Worm (Caenorhabditis elegans) whole organism, L4 larva: Measurements from ENCODE around the gene tre-5.

ENCODE experiments used
- F10B5.3 ChIP-seq: sonication (generic microtip); optimal IDR thresholded peaks from 2 replicates; lab custom pipeline; 2016; ENCODE audit warnings: mild to moderate bottlenecking, missing genetic modification characterization, missing compliant biosample characterization
- T26A8.4 ChIP-seq: fragments of 200-800 bp; sonication (Bioruptor generic); IDR thresholded peaks from 2 replicates; pipeline ENCODE4 v1.3.6; 2022; ENCODE audit warnings: missing genetic modification characterization, missing compliant biosample characterization
- ZK546.5 ChIP-seq, 2 experiments: sonication (generic microtip); optimal IDR thresholded peaks; 2 replicates each; lab custom pipeline; 2017; ENCODE audit warnings: missing biosample characterization in 2 of 2, missing genetic modification characterization in 2 of 2
- ama-1 ChIP-seq: fragments of 150-350 bp; optimal IDR thresholded peaks from 2 replicates; lab custom pipeline; 2014; ENCODE audit warnings: inconsistent platforms, mixed read lengths
- arid-1 ChIP-seq: fragments of 200-800 bp; sonication (Bioruptor generic); conservative IDR thresholded peaks from 2 replicates; pipeline ENCODE4 v1.3.6; 2022; ENCODE audit warnings: missing genetic modification reagents, missing genetic modification characterization, missing compliant biosample characterization
- ceh-20 ChIP-seq: fragments of 200-800 bp; sonication (Bioruptor generic); IDR thresholded peaks from 2 replicates; pipeline ENCODE4 v1.3.6; 2022; ENCODE audit warnings: missing genetic modification reagents, missing genetic modification characterization, missing compliant biosample characterization
- ceh-32 ChIP-seq: sonication (generic microtip); optimal IDR thresholded peaks from 2 replicates; lab custom pipeline; 2016; ENCODE audit warnings: mild to moderate bottlenecking, missing genetic modification characterization, missing compliant biosample characterization; ENCODE audit not compliant: poor library complexity
- ctbp-1 ChIP-seq: fragments of 200-800 bp; sonication (Bioruptor generic); IDR thresholded peaks from 2 replicates; pipeline ENCODE4 v1.3.6; 2022; ENCODE audit warnings: missing genetic modification reagents, missing genetic modification characterization, missing compliant biosample characterization
- daf-16 ChIP-seq, 3 experiments: sonication (generic microtip); optimal IDR thresholded peaks; 2 replicates each; lab custom pipeline; 2016 to 2017; ENCODE audit warnings: missing genetic modification characterization in 3 of 3, missing genetic modification reagents in 3 of 3, mild to moderate bottlenecking in 2 of 3, missing compliant biosample characterization in 2 of 3, missing biosample characterization in 1 of 3, moderate library complexity in 1 of 3
- daf-19 ChIP-seq: fragments of 200-800 bp; sonication (Bioruptor generic); conservative IDR thresholded peaks from 2 replicates; pipeline ENCODE4 v1.3.6; 2022; ENCODE audit warnings: missing genetic modification characterization, missing compliant biosample characterization
- daf-8 ChIP-seq: fragments of 200-800 bp; sonication (Bioruptor generic); IDR thresholded peaks from 2 replicates; pipeline ENCODE4 v1.3.6; 2022; ENCODE audit warnings: missing genetic modification characterization, missing compliant biosample characterization
- dmd-6 ChIP-seq: fragments of 200-800 bp; sonication (Bioruptor generic); IDR thresholded peaks from 2 replicates; pipeline ENCODE4 v1.3.6; 2022; ENCODE audit warnings: missing genetic modification reagents, missing genetic modification characterization, missing compliant biosample characterization
- duxl-1 ChIP-seq: sonication (generic microtip); optimal IDR thresholded peaks from 2 replicates; lab custom pipeline; 2016; ENCODE audit warnings: mild to moderate bottlenecking, missing genetic modification characterization, moderate library complexity, missing compliant biosample characterization; ENCODE audit not compliant: poor library complexity
- dve-1 ChIP-seq: sonication (generic microtip); optimal IDR thresholded peaks from 2 replicates; lab custom pipeline; 2017; ENCODE audit warnings: antibody characterized with exemption, mild to moderate bottlenecking, missing genetic modification characterization, missing compliant biosample characterization; ENCODE audit not compliant: insufficient read depth
- hlh-30 ChIP-seq: sonication (generic microtip); optimal IDR thresholded peaks from 2 replicates; lab custom pipeline; 2017; ENCODE audit warnings: antibody characterized with exemption, mild to moderate bottlenecking, missing genetic modification characterization, missing compliant biosample characterization; ENCODE audit not compliant: insufficient read depth
- hmg-1.1 ChIP-seq: fragments of 200-800 bp; sonication (Bioruptor generic); IDR thresholded peaks from 2 replicates; pipeline ENCODE4 v1.3.6; 2022; ENCODE audit warnings: missing genetic modification reagents, missing genetic modification characterization, missing compliant biosample characterization
- lim-7 ChIP-seq: fragments of 200-800 bp; sonication (Bioruptor generic); IDR thresholded peaks from 2 replicates; pipeline ENCODE4 v1.3.6; 2022; ENCODE audit warnings: missing genetic modification characterization, missing compliant biosample characterization
- lin-1 ChIP-seq: fragments of 200-800 bp; sonication (Bioruptor generic); IDR thresholded peaks from 2 replicates; pipeline ENCODE4 v1.3.6; 2022; ENCODE audit warnings: missing genetic modification reagents, missing genetic modification characterization, missing compliant biosample characterization
- lin-13 ChIP-seq: fragments of 150-350 bp; optimal IDR thresholded peaks from 2 replicates; lab custom pipeline; 2014; ENCODE audit warnings: missing biosample characterization, missing genetic modification reagents, missing genetic modification characterization
- madf-9 ChIP-seq: fragments of 200-800 bp; sonication (Bioruptor generic); conservative IDR thresholded peaks from 2 replicates; pipeline ENCODE4 v1.3.6; 2022; ENCODE audit warnings: missing genetic modification reagents, missing genetic modification characterization, missing compliant biosample characterization
- mdl-1 ChIP-seq, 2 experiments: fragments of 150-350 bp in 1 of 2; sonication (generic microtip) in 1 of 2; optimal IDR thresholded peaks; 2 replicates each; lab custom pipeline; 2014 to 2017; ENCODE audit warnings: missing biosample characterization in 2 of 2, missing genetic modification characterization in 2 of 2
- mdt-29 ChIP-seq: fragments of 200-800 bp; sonication (Bioruptor generic); IDR thresholded peaks from 2 replicates; pipeline ENCODE4 v1.3.6; 2022; ENCODE audit warnings: missing genetic modification reagents, missing genetic modification characterization, missing compliant biosample characterization
- mes-2 ChIP-seq: sonication (generic microtip); optimal IDR thresholded peaks from 2 replicates; lab custom pipeline; 2016; ENCODE audit warnings: missing genotype, mild to moderate bottlenecking, missing genetic modification characterization, missing compliant biosample characterization; ENCODE audit not compliant: poor library complexity, severe bottlenecking
- mxl-3 ChIP-seq: fragments of 200-800 bp; sonication (Bioruptor generic); optimal IDR thresholded peaks from 2 replicates; lab custom pipeline; 2018; ENCODE audit warnings: mild to moderate bottlenecking, missing genetic modification characterization, missing compliant biosample characterization
- nhr-102 ChIP-seq: sonication (generic microtip); optimal IDR thresholded peaks from 2 replicates; lab custom pipeline; 2016; ENCODE audit warnings: mild to moderate bottlenecking, missing genetic modification characterization, moderate library complexity, missing compliant biosample characterization
- nhr-11 ChIP-seq: fragments of 150-350 bp; optimal IDR thresholded peaks from 2 replicates; lab custom pipeline; 2014; ENCODE audit warnings: missing biosample characterization, missing genetic modification characterization
- nhr-25 ChIP-seq: sonication (generic microtip); optimal IDR thresholded peaks from 2 replicates; lab custom pipeline; 2017; ENCODE audit warnings: missing genetic modification characterization, mild to moderate bottlenecking, missing compliant biosample characterization, antibody characterized with exemption, moderate library complexity, borderline replicate concordance; ENCODE audit not compliant: insufficient read depth
- nhr-41 ChIP-seq: fragments of 200-800 bp; sonication (Bioruptor generic); IDR thresholded peaks from 2 replicates; pipeline ENCODE4 v1.3.6; 2022; ENCODE audit warnings: missing genetic modification reagents, missing genetic modification characterization, missing compliant biosample characterization
- nhr-48 ChIP-seq: sonication (generic microtip); optimal IDR thresholded peaks from 2 replicates; lab custom pipeline; 2016; ENCODE audit warnings: mild to moderate bottlenecking, missing genetic modification characterization, missing compliant biosample characterization
- nhr-6 ChIP-seq: fragments of 150-350 bp; optimal IDR thresholded peaks from 2 replicates; lab custom pipeline; 2014; ENCODE audit warnings: missing biosample characterization, missing genetic modification characterization
- nhr-77 ChIP-seq: fragments of 150-350 bp; optimal IDR thresholded peaks from 2 replicates; lab custom pipeline; 2014; ENCODE audit warnings: missing biosample characterization, missing genetic modification characterization
- php-3 ChIP-seq: fragments of 200-800 bp; sonication (Bioruptor generic); IDR thresholded peaks from 2 replicates; pipeline ENCODE4 v1.3.6; 2022; ENCODE audit warnings: missing genetic modification reagents, missing genetic modification characterization, missing compliant biosample characterization
- rbr-2 ChIP-seq: sonication (generic microtip); optimal IDR thresholded peaks from 2 replicates; lab custom pipeline; 2016; ENCODE audit warnings: missing genotype, missing genetic modification characterization, missing compliant biosample characterization
- saeg-2 ChIP-seq: fragments of 200-800 bp; sonication (Bioruptor generic); IDR thresholded peaks from 2 replicates; pipeline ENCODE4 v1.3.6; 2022; ENCODE audit warnings: missing genetic modification reagents, missing genetic modification characterization, missing compliant biosample characterization
- set-16 ChIP-seq: fragments of 200-800 bp; sonication (Bioruptor generic); IDR thresholded peaks from 2 replicates; pipeline ENCODE4 v1.3.6; 2022; ENCODE audit warnings: missing genetic modification reagents, missing genetic modification characterization, missing compliant biosample characterization
- spr-1 ChIP-seq: sonication (generic microtip); optimal IDR thresholded peaks from 2 replicates; lab custom pipeline; 2016; ENCODE audit warnings: mild to moderate bottlenecking, missing genetic modification characterization, missing compliant biosample characterization
- spr-3 ChIP-seq: fragments of 200-800 bp; sonication (Bioruptor generic); optimal IDR thresholded peaks from 2 replicates; lab custom pipeline; 2018; ENCODE audit warnings: mild to moderate bottlenecking, missing genetic modification characterization, missing compliant biosample characterization
- tra-1 ChIP-seq: fragments of 200-800 bp; sonication (Bioruptor generic); IDR thresholded peaks from 2 replicates; pipeline ENCODE4 v1.3.6; 2022; ENCODE audit warnings: missing genetic modification reagents, missing genetic modification characterization, missing compliant biosample characterization
- unc-130 ChIP-seq: sonication (generic microtip); optimal IDR thresholded peaks from 2 replicates; lab custom pipeline; 2016; ENCODE audit warnings: missing genetic modification reagents, missing genetic modification characterization, missing compliant biosample characterization
- unc-62 ChIP-seq, 3 experiments: fragments of 150-350 bp in 1 of 3; sonication (generic microtip); optimal IDR thresholded peaks in 2 of 3; peaks in 1 of 3; 1 replicate in 1 of 3; 2 replicates in 2 of 3; lab custom pipeline; 2014 to 2017; ENCODE audit warnings: missing biosample characterization in 3 of 3, missing genetic modification characterization in 3 of 3, missing genetic modification reagents in 3 of 3, missing genotype in 1 of 3
- vab-7 ChIP-seq: fragments of 200-800 bp; sonication (Bioruptor generic); IDR thresholded peaks from 2 replicates; pipeline ENCODE4 v1.3.6; 2022; ENCODE audit warnings: missing genetic modification reagents, missing genetic modification characterization, missing compliant biosample characterization
- zfp-2 ChIP-seq: sonication (generic microtip); optimal IDR thresholded peaks from 2 replicates; lab custom pipeline; 2016; ENCODE audit warnings: mild to moderate bottlenecking, missing genetic modification characterization, missing compliant biosample characterization
- zfp-3 ChIP-seq: fragments of 200-800 bp; sonication (Bioruptor generic); conservative IDR thresholded peaks from 2 replicates; pipeline ENCODE4 v1.3.6; 2022; ENCODE audit warnings: missing genetic modification reagents, missing genetic modification characterization, missing compliant biosample characterization
- zip-2 ChIP-seq: fragments of 150-350 bp; optimal IDR thresholded peaks from 2 replicates; lab custom pipeline; 2014; ENCODE audit warnings: missing biosample characterization, missing genetic modification characterization
- ztf-7 ChIP-seq: fragments of 150-350 bp; optimal IDR thresholded peaks from 2 replicates; lab custom pipeline; 2014; ENCODE audit warnings: missing biosample characterization, missing genetic modification characterization

The tre-5 gene

DNA sequence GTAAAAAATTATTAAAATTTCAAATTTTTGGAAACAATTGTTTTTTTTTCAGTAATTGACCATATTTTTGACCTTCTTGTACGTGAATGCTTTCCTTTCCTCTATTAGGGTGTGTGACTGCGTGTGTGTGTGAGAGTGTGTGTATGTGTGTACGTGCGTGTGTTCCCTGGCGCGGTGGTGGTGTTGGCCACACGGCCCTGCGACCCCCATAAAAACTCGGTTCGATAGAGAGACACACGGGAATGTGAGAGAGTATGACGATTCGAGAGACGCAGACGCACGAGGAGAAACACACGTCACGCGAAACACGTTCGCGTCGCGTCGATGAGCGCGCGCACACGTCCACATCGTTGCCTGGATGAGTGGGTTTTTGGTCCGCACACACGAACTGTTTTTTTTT is 36.3 kb downstream of the tre-5 start (continued):
- peak; percentile 69 for TF ChIP-seq ctbp-1 (GFP tag; lab: Robert Waterston, UW)
- TF ChIP-seq ZK546.5 (tag; optimal IDR thresholded peaks at IDR 0.05; lab: Kevin White, UChicago), result no peak
- peak; percentile 64; the same call in 1 of the 2 replicates for TF ChIP-seq madf-9
- TF ChIP-seq ama-1, result no peak
- no peak for TF ChIP-seq daf-8 (GFP tag; lab: Robert Waterston, UW)
- TF ChIP-seq nhr-41, result peak; percentile 91
- peak; percentile 82; the same call in 1 of the 2 replicates for TF ChIP-seq ceh-20 (GFP tag; lab: Robert Waterston, UW)
- TF ChIP-seq spr-1, result peak; percentile 72
- peak; percentile 48 for TF ChIP-seq nhr-6 (tag; lab: Kevin White, UChicago)
- TF ChIP-seq lin-1, result no peak
- TF ChIP-seq vab-7 (GFP tag; lab: Robert Waterston, UW), result 0 out of 2 replicates have a peak, but pooled peaks have one; percentile 18
- TF ChIP-seq F10B5.3, result no peak
- 0 out of 2 replicates have a peak, but pooled peaks have one; percentile 53 for TF ChIP-seq saeg-2
- TF ChIP-seq set-16, result no peak; the same call in 1 of the 2 replicates
- TF ChIP-seq spr-3 (GFP tag; lab: Kevin White, UChicago), result no peak
- peak; percentile 77 to 97 for TF ChIP-seq mdl-1 (tag; optimal IDR thresholded peaks at IDR 0.05; lab: Kevin White, UChicago)
- TF ChIP-seq unc-62 (GFP tag; optimal IDR thresholded peaks at IDR 0.05 in 1 of 2; lab: Kevin White, UChicago), result peak in 1 of 2 experiments; percentile 99
- TF ChIP-seq unc-62 (tag; optimal IDR thresholded peaks at IDR 0.05; lab: Kevin White, UChicago), result no peak
- peak; percentile 80 for TF ChIP-seq dve-1 (tag; lab: Kevin White, UChicago)
- 0 out of 2 replicates have a peak, but pooled peaks have one; percentile 52 for TF ChIP-seq tra-1 (GFP tag; lab: Robert Waterston, UW)
- TF ChIP-seq zfp-2 (tag; lab: Kevin White, UChicago), result no peak
- TF ChIP-seq nhr-11, result peak; percentile 69
- no peak for TF ChIP-seq daf-19 (GFP tag; lab: Robert Waterston, UW)
- peak; percentile 60 for TF ChIP-seq ztf-7
- peak; percentile 99 for TF ChIP-seq mxl-3
- TF ChIP-seq lin-13, result peak; percentile 45
- TF ChIP-seq mdt-29, result no peak
- TF ChIP-seq nhr-25 (tag; lab: Kevin White, UChicago), result peak; percentile 81
- TF ChIP-seq ceh-32 (tag; lab: Kevin White, UChicago), result no peak
- TF ChIP-seq hmg-1.1, result peak; percentile 83
- peak; percentile 21 for TF ChIP-seq duxl-1 (tag; lab: Kevin White, UChicago)
- peak in 1 of 2 experiments; percentile 30 for TF ChIP-seq daf-16 (GFP tag; optimal IDR thresholded peaks at IDR 0.05; lab: Kevin White, UChicago)
- TF ChIP-seq daf-16 (tag; optimal IDR thresholded peaks at IDR 0.05; lab: Kevin White, UChicago), result peak; percentile 60
- TF ChIP-seq nhr-77 (tag; lab: Kevin White, UChicago), result no peak
- no peak for TF ChIP-seq unc-130
- TF ChIP-seq dmd-6 (GFP tag; lab: Robert Waterston, UW), result peak; percentile 77
- 0 out of 2 replicates have a peak, but pooled peaks have one; percentile 44 for TF ChIP-seq zfp-3
- TF ChIP-seq arid-1 (GFP tag; lab: Robert Waterston, UW), result peak; percentile 36; the same call in 1 of the 2 replicates
- TF ChIP-seq rbr-2 (tag; lab: Kevin White, UChicago), result peak; percentile 86
- TF ChIP-seq T26A8.4, result peak; percentile 68; the same call in 1 of the 2 replicates
- peak; percentile 75 for TF ChIP-seq nhr-48 (tag; lab: Kevin White, UChicago)
- peak; percentile 98 for TF ChIP-seq hlh-30 (tag; lab: Kevin White, UChicago)
- no peak for TF ChIP-seq lim-7
- no peak for TF ChIP-seq zip-2 (tag; lab: Kevin White, UChicago)
- peak; percentile 38 for TF ChIP-seq nhr-102 (tag; lab: Kevin White, UChicago)
- TF ChIP-seq php-3 (GFP tag; lab: Robert Waterston, UW), result peak; percentile 72
- TF ChIP-seq mes-2 (tag; lab: Kevin White, UChicago), result peak; percentile 80
- TF ChIP-seq, all 104 proteins: peak for 44
